Worm (Caenorhabditis elegans) whole organism, L4/young adult: ENCODE data around the gene B0546.4.

Experiments used
- W03F9.2 ChIP-seq: fragments of 150-350 bp; optimal IDR thresholded peaks from 2 replicates; lab custom pipeline; 2014; ENCODE audit warnings: missing biosample characterization, missing genetic modification characterization
- dao-5 ChIP-seq: sonication (generic microtip); optimal IDR thresholded peaks from 2 replicates; lab custom pipeline; 2016; ENCODE audit warnings: missing genotype, missing genetic modification characterization, moderate library complexity, missing compliant biosample characterization
- him-1 ChIP-seq: sonication (generic microtip); optimal IDR thresholded peaks from 2 replicates; lab custom pipeline; 2016; ENCODE audit warnings: missing genotype, missing genetic modification reagents, missing genetic modification characterization, missing compliant biosample characterization

DNA sequence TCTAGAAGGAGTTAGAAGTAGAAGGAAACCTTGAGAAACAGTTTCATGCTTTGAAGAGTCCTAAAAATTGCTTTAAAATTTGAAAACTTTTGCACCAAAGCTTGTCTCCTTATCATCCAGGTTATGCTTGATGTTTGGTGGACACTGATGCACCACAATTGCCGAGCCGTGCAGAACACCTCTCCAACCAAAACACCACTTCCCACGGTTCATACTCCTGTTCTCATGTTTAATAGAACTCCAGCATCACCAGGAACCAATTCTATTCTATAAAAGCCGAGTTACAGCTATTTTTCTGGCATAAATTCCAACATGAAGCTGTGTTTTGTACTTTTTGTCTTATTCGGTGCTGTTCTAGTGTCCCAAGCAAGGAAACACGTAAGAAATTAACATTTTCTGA lies 42.8 kb downstream of the B0546.4 start, which contains the start of gene F42A6.2:
- TF ChIP-seq W03F9.2 (tag; lab: Kevin White, UChicago) (no peak), him-1 (tag; lab: Kevin White, UChicago) (no peak), dao-5 (tag; lab: Kevin White, UChicago) (no peak)
